Fruit fly (Drosophila melanogaster) whole organism, embryonic: ENCODE measurements around the gene CG8112.

Experiments used
- Abd-B ChIP-seq: fragments of 200-800 bp; sonication (Bioruptor generic); optimal IDR thresholded peaks from 2 replicates; lab custom pipeline; 2018; ENCODE audit warnings: missing biosample characterization, mild to moderate bottlenecking, missing genetic modification characterization, moderate library complexity
- Antp ChIP-seq: fragments of 200-800 bp; sonication (Bioruptor generic); optimal IDR thresholded peaks from 3 replicates; lab custom pipeline; 2016; ENCODE audit warnings: missing biosample characterization, missing genetic modification characterization
- B-H1 ChIP-seq: fragments of 200-800 bp; sonication (Bioruptor generic); IDR thresholded peaks from 3 replicates; pipeline ENCODE4 v1.3.6; 2022; ENCODE audit warnings: missing biosample characterization, missing genetic modification characterization
- CG1024 ChIP-seq: fragments of 200-800 bp; sonication (Bioruptor generic); IDR thresholded peaks from 2 replicates; pipeline ENCODE4 v1.3.6; 2022; ENCODE audit warnings: missing biosample characterization, missing genetic modification characterization
- CG10654 ChIP-seq: fragments of 200-800 bp; sonication (Bioruptor generic); optimal IDR thresholded peaks from 2 replicates; lab custom pipeline; 2016; ENCODE audit warnings: missing biosample characterization, missing genetic modification characterization
- CG11560 ChIP-seq: fragments of 200-800 bp; sonication (Bioruptor generic); IDR thresholded peaks from 3 replicates; pipeline ENCODE4 v1.3.6; 2022; ENCODE audit warnings: missing biosample characterization, missing genetic modification characterization
- CG12104 ChIP-seq: fragments of 200-800 bp; sonication (Bioruptor generic); optimal IDR thresholded peaks from 3 replicates; lab custom pipeline; 2016; ENCODE audit warnings: missing biosample characterization, missing genetic modification characterization
- CG12299 ChIP-seq: fragments of 200-800 bp; sonication (Bioruptor generic); optimal IDR thresholded peaks from 2 replicates; lab custom pipeline; 2018; ENCODE audit warnings: missing biosample characterization, mild to moderate bottlenecking, missing genetic modification characterization
- CG12391 ChIP-seq: fragments of 200-800 bp; sonication (Bioruptor generic); optimal IDR thresholded peaks from 3 replicates; lab custom pipeline; 2018; ENCODE audit warnings: missing biosample characterization, mild to moderate bottlenecking, missing genetic modification characterization, moderate library complexity
- CG12942 ChIP-seq: fragments of 200-800 bp; sonication (Bioruptor generic); optimal IDR thresholded peaks from 3 replicates; lab custom pipeline; 2016; ENCODE audit warnings: missing biosample characterization, missing genetic modification characterization
- CG13296 ChIP-seq: fragments of 200-800 bp; sonication (Bioruptor generic); optimal IDR thresholded peaks from 3 replicates; lab custom pipeline; 2018; ENCODE audit warnings: missing biosample characterization, mild to moderate bottlenecking, missing genetic modification characterization
- CG15479 ChIP-seq: fragments of 200-800 bp; sonication (Bioruptor generic); optimal IDR thresholded peaks from 3 replicates; lab custom pipeline; 2019; ENCODE audit warnings: missing biosample characterization, mild to moderate bottlenecking, missing genetic modification characterization, moderate library complexity
- CG1603 ChIP-seq: fragments of 200-800 bp; sonication (Bioruptor generic); optimal IDR thresholded peaks from 2 replicates; lab custom pipeline; 2019; ENCODE audit warnings: missing biosample characterization, mild to moderate bottlenecking, missing genetic modification characterization, moderate library complexity
- CG16813 ChIP-seq: fragments of 200-800 bp; sonication (Bioruptor generic); IDR thresholded peaks from 3 replicates; pipeline ENCODE4 v1.3.6; 2022; ENCODE audit warnings: missing biosample characterization, missing genetic modification characterization; ENCODE audit not compliant: partially characterized antibody
- CG17361 ChIP-seq: fragments of 200-800 bp; sonication (Bioruptor generic); IDR thresholded peaks from 3 replicates; pipeline ENCODE4 v1.3.6; 2022; ENCODE audit warnings: missing biosample characterization, missing genetic modification characterization
- CG17912 ChIP-seq: fragments of 200-800 bp; sonication (Bioruptor generic); optimal IDR thresholded peaks from 2 replicates; lab custom pipeline; 2018; ENCODE audit warnings: missing biosample characterization, mild to moderate bottlenecking, missing genetic modification characterization
- CG32532 ChIP-seq: fragments of 200-800 bp; sonication (Bioruptor generic); IDR thresholded peaks from 2 replicates; pipeline ENCODE4 v1.3.6; 2022; ENCODE audit warnings: missing biosample characterization, missing genetic modification characterization
- CG3281 ChIP-seq: fragments of 200-800 bp; sonication (Bioruptor generic); optimal IDR thresholded peaks from 3 replicates; lab custom pipeline; 2017; ENCODE audit warnings: missing biosample characterization, mild to moderate bottlenecking, missing genetic modification characterization
- CG5180 ChIP-seq: fragments of 200-800 bp; sonication (Bioruptor generic); optimal IDR thresholded peaks from 3 replicates; lab custom pipeline; 2017; ENCODE audit warnings: missing biosample characterization, missing genetic modification characterization, mild to moderate bottlenecking, moderate library complexity, missing genetic modification reagents
- CG5245 ChIP-seq: fragments of 200-800 bp; sonication (Bioruptor generic); optimal IDR thresholded peaks from 3 replicates; lab custom pipeline; 2016; ENCODE audit warnings: missing biosample characterization, missing genetic modification characterization
- CG6813 ChIP-seq: fragments of 200-800 bp; sonication (Bioruptor generic); optimal IDR thresholded peaks from 2 replicates; lab custom pipeline; 2017; ENCODE audit warnings: missing biosample characterization, missing genetic modification characterization, mild to moderate bottlenecking, moderate library complexity, missing genetic modification reagents
- CG7357 ChIP-seq: fragments of 200-800 bp; sonication (Bioruptor generic); IDR thresholded peaks from 3 replicates; pipeline ENCODE4 v1.3.6; 2022; ENCODE audit warnings: missing biosample characterization, missing genetic modification characterization
- CG7987 ChIP-seq: fragments of 200-800 bp; sonication (Bioruptor generic); optimal IDR thresholded peaks from 2 replicates; lab custom pipeline; 2018; ENCODE audit warnings: missing biosample characterization, mild to moderate bottlenecking, missing genetic modification characterization, moderate library complexity
- CG9876 ChIP-seq: fragments of 200-800 bp; sonication (Bioruptor generic); optimal IDR thresholded peaks from 2 replicates; lab custom pipeline; 2016; ENCODE audit warnings: missing biosample characterization, missing genetic modification characterization
- Dfd ChIP-seq, 2 experiments: fragments of >200 bp; optimal IDR thresholded peaks; 2 replicates each; lab custom pipeline; 2017; ENCODE audit warnings: missing biosample characterization in 2 of 2, missing genetic modification characterization in 2 of 2
- ERR ChIP-seq: fragments of 200-800 bp; sonication (Bioruptor generic); optimal IDR thresholded peaks from 2 replicates; lab custom pipeline; 2016; ENCODE audit warnings: missing biosample characterization, missing genetic modification characterization
- Gug ChIP-seq: fragments of 200-800 bp; sonication (Bioruptor generic); IDR thresholded peaks from 4 replicates; pipeline ENCODE4 v1.3.6; 2022; ENCODE audit warnings: missing biosample characterization, missing genetic modification characterization
- H15 ChIP-seq: fragments of 200-800 bp; sonication (Bioruptor generic); IDR thresholded peaks from 3 replicates; pipeline ENCODE4 v1.3.6; 2022; ENCODE audit warnings: missing biosample characterization, missing genetic modification characterization
- Hr39 ChIP-seq: fragments of >200 bp; optimal IDR thresholded peaks from 2 replicates; lab custom pipeline; 2017
- Hr78 ChIP-seq, 2 experiments: fragments of 200-800 bp in 1 of 2; fragments of >200 bp in 1 of 2; sonication (Bioruptor generic) in 1 of 2; optimal IDR thresholded peaks; 2 replicates each; lab custom pipeline; 2017 to 2019; ENCODE audit warnings: missing biosample characterization in 2 of 2, missing genetic modification characterization in 2 of 2, mild to moderate bottlenecking in 1 of 2, moderate library complexity in 1 of 2
- Hsf ChIP-seq: fragments of 200-800 bp; sonication (Bioruptor generic); optimal IDR thresholded peaks from 3 replicates; lab custom pipeline; 2016; ENCODE audit warnings: missing biosample characterization, missing genetic modification characterization
- Lhr ChIP-seq: fragments of 200-800 bp; sonication (Bioruptor generic); optimal IDR thresholded peaks from 3 replicates; lab custom pipeline; 2017; ENCODE audit warnings: mild to moderate bottlenecking, missing biosample characterization, missing genetic modification reagents, missing genetic modification characterization
- Sry-δ ChIP-seq: fragments of 200-800 bp; sonication (Bioruptor generic); optimal IDR thresholded peaks from 2 replicates; lab custom pipeline; 2016; ENCODE audit warnings: missing biosample characterization, missing genetic modification characterization
- amos ChIP-seq: fragments of 200-800 bp; sonication (Bioruptor generic); IDR thresholded peaks from 2 replicates; pipeline ENCODE4 v1.3.6; 2022; ENCODE audit warnings: missing biosample characterization, missing genetic modification characterization; ENCODE audit not compliant: partially characterized antibody
- bbx ChIP-seq: fragments of 200-800 bp; sonication (Bioruptor generic); IDR thresholded peaks from 2 replicates; pipeline ENCODE4 v1.3.6; 2022; ENCODE audit warnings: missing biosample characterization, missing genetic modification characterization; ENCODE audit not compliant: partially characterized antibody
- bowl ChIP-seq: fragments of 200-800 bp; sonication (Bioruptor generic); IDR thresholded peaks from 2 replicates; pipeline ENCODE4 v1.3.6; 2022; ENCODE audit warnings: missing biosample characterization, missing genetic modification characterization
- caup ChIP-seq: fragments of 200-800 bp; sonication (Bioruptor generic); optimal IDR thresholded peaks from 3 replicates; lab custom pipeline; 2017; ENCODE audit warnings: missing biosample characterization, mild to moderate bottlenecking, missing genetic modification characterization, moderate library complexity; ENCODE audit not compliant: severe bottlenecking
- croc ChIP-seq: fragments of 200-800 bp; sonication (Bioruptor generic); conservative IDR thresholded peaks from 3 replicates; pipeline ENCODE4 v1.3.6; 2022; ENCODE audit warnings: missing biosample characterization, missing genetic modification characterization
- dan ChIP-seq: fragments of 200-800 bp; sonication (Bioruptor generic); IDR thresholded peaks from 2 replicates; pipeline ENCODE4 v1.3.6; 2022; ENCODE audit warnings: missing biosample characterization, missing genetic modification characterization
- dati ChIP-seq: fragments of 200-800 bp; sonication (Bioruptor generic); IDR thresholded peaks from 2 replicates; pipeline ENCODE4 v1.3.6; 2022; ENCODE audit warnings: missing biosample characterization, missing genetic modification characterization
- insv ChIP-seq, 2 experiments: fragments of 200-800 bp; sonication (Bioruptor generic); optimal IDR thresholded peaks; 3 replicates each; lab custom pipeline; 2016 to 2018; ENCODE audit warnings: missing biosample characterization in 2 of 2, missing genetic modification characterization in 2 of 2
- kni ChIP-seq: fragments of 200-800 bp; sonication (Bioruptor generic); optimal IDR thresholded peaks from 3 replicates; lab custom pipeline; 2017; ENCODE audit warnings: mild to moderate bottlenecking, missing biosample characterization, missing genetic modification reagents, missing genetic modification characterization
- nau ChIP-seq: fragments of 200-800 bp; sonication (Bioruptor generic); optimal IDR thresholded peaks from 3 replicates; lab custom pipeline; 2017; ENCODE audit warnings: missing biosample characterization, mild to moderate bottlenecking, missing genetic modification characterization, missing genetic modification reagents
- pita ChIP-seq: fragments of 200-800 bp; sonication (Bioruptor generic); optimal IDR thresholded peaks from 2 replicates; lab custom pipeline; 2017; ENCODE audit warnings: missing biosample characterization, mild to moderate bottlenecking, missing genetic modification characterization
- prd ChIP-seq, 3 experiments: fragments of >200 bp in 2 of 3; fragments of 200-800 bp in 1 of 3; sonication (Bioruptor generic) in 1 of 3; optimal IDR thresholded peaks in 2 of 3; IDR thresholded peaks in 1 of 3; 2 replicates in 2 of 3; 3 replicates in 1 of 3; pipeline versions ENCODE4 v1.3.6 to Lab custom; 2017 to 2022; ENCODE audit warnings: missing biosample characterization in 1 of 3, missing genetic modification characterization in 1 of 3
- run ChIP-seq: fragments of 200-800 bp; sonication (Bioruptor generic); optimal IDR thresholded peaks from 3 replicates; lab custom pipeline; 2018; ENCODE audit warnings: missing biosample characterization, mild to moderate bottlenecking, missing genetic modification characterization
- slbo ChIP-seq: fragments of 200-800 bp; sonication (Bioruptor generic); IDR thresholded peaks from 2 replicates; pipeline ENCODE4 v1.3.6; 2022; ENCODE audit warnings: missing biosample characterization, missing genetic modification characterization
- ttk ChIP-seq: fragments of 200-800 bp; sonication (Bioruptor generic); IDR thresholded peaks from 2 replicates; pipeline ENCODE4 v2.1.2; 2022; ENCODE audit warnings: missing biosample characterization, missing genetic modification characterization
- vvl ChIP-seq: fragments of 200-800 bp; sonication (Bioruptor generic); IDR thresholded peaks from 2 replicates; pipeline ENCODE4 v1.3.6; 2022; ENCODE audit warnings: missing biosample characterization, missing genetic modification characterization

CG8112 gene

dm6 chr3R:8669029-8669707, 43.6 kb upstream of the CG8112 start (continued):
- TF ChIP-seq CG1024 (GFP tag; lab: Robert Waterston, UW) = peak; percentile 93
- TF ChIP-seq CG5245 = peak; percentile 97
- peak; percentile 99 for TF ChIP-seq vvl (GFP tag; lab: Robert Waterston, UW)
- TF ChIP-seq bbx (GFP tag; lab: Robert Waterston, UW) = peak; percentile 75
- TF ChIP-seq Abd-B = peak; percentile 93
- TF ChIP-seq CG6813 (GFP tag; lab: Kevin White, UChicago) = peak; percentile 99
- peak; percentile 97 for TF ChIP-seq ttk (GFP tag; lab: Robert Waterston, UW)
- TF ChIP-seq CG32532 (GFP tag; lab: Robert Waterston, UW) = peak; percentile 97
- peak; percentile 92 for TF ChIP-seq Gug (GFP tag; lab: Robert Waterston, UW)
- no peak for TF ChIP-seq prd (optimal IDR thresholded peaks at IDR 0.05; lab: Kevin White, UChicago)
- peak; percentile 97 for TF ChIP-seq prd (GFP tag; IDR thresholded peaks at IDR 0.05; lab: Robert Waterston, UW)
- TF ChIP-seq pita (GFP tag; lab: Kevin White, UChicago) = no peak
- peak; percentile 87 for TF ChIP-seq CG7357 (GFP tag; lab: Robert Waterston, UW)
- peak; percentile 97 for TF ChIP-seq run (tag; lab: Kevin White, UChicago)
- peak; percentile 96 for TF ChIP-seq CG10654
- TF ChIP-seq CG12942 (GFP tag; lab: Kevin White, UChicago) = peak; percentile 95
- TF ChIP-seq caup (GFP tag; lab: Kevin White, UChicago) = peak; percentile 98
- peak; percentile 53 to 81 for TF ChIP-seq insv (GFP tag; optimal IDR thresholded peaks at IDR 0.05; lab: Kevin White, UChicago)
- TF ChIP-seq B-H1 (GFP tag; lab: Robert Waterston, UW) = peak; percentile 95
- peak; percentile 99 for TF ChIP-seq CG12391 (tag; lab: Kevin White, UChicago)
- peak; percentile 98 for TF ChIP-seq Hsf (GFP tag; lab: Kevin White, UChicago)
- TF ChIP-seq amos (GFP tag; lab: Robert Waterston, UW) = peak; percentile 82
- TF ChIP-seq CG9876 = peak; percentile 86
- TF ChIP-seq ERR (GFP tag; lab: Kevin White, UChicago) = peak; percentile 96
- TF ChIP-seq croc = peak; percentile 90
- TF ChIP-seq H15 (GFP tag; lab: Robert Waterston, UW) = peak; percentile 95
- TF ChIP-seq CG5180 (GFP tag; lab: Kevin White, UChicago) = peak; percentile 90
- TF ChIP-seq CG17361 (GFP tag; lab: Robert Waterston, UW) = peak; percentile 93
- TF ChIP-seq Lhr = peak; percentile 94
- peak; percentile 87 for TF ChIP-seq dan
- TF ChIP-seq CG11560 = peak; percentile 84
- TF ChIP-seq CG7987 (GFP tag; lab: Kevin White, UChicago) = peak; percentile 96
- peak in 1 of 2 experiments; percentile 89 for TF ChIP-seq Hr78 (GFP tag; optimal IDR thresholded peaks at IDR 0.05; lab: Kevin White, UChicago)
- TF ChIP-seq bowl (GFP tag; lab: Robert Waterston, UW) = peak; percentile 91
- TF ChIP-seq kni (GFP tag; lab: Kevin White, UChicago) = peak; percentile 87
- TF ChIP-seq nau (GFP tag; lab: Kevin White, UChicago) = peak; percentile 98
- peak; percentile 96 for TF ChIP-seq CG12104 (GFP tag; lab: Kevin White, UChicago)
- peak; percentile 55 for TF ChIP-seq CG15479
- TF ChIP-seq CG3281 (GFP tag; lab: Kevin White, UChicago) = peak; percentile 99
- TF ChIP-seq CG1603 (tag; lab: Kevin White, UChicago) = peak; percentile 98
- TF ChIP-seq CG13296 (GFP tag; lab: Kevin White, UChicago) = peak; percentile 98
- peak; percentile 94 for TF ChIP-seq dati (GFP tag; lab: Robert Waterston, UW)
- peak; percentile 71 for TF ChIP-seq CG16813 (GFP tag; lab: Robert Waterston, UW)
- peak; percentile 96 for TF ChIP-seq Antp (GFP tag; lab: Kevin White, UChicago)
- peak; percentile 96 for TF ChIP-seq slbo (GFP tag; lab: Robert Waterston, UW)
- TF ChIP-seq Hr39 (lab: Kevin White, UChicago) = no peak
- TF ChIP-seq Dfd (GFP tag; optimal IDR thresholded peaks at IDR 0.05; lab: Kevin White, UChicago) = no peak
- peak; percentile 97 for TF ChIP-seq CG12299 (tag; lab: Kevin White, UChicago)
- TF ChIP-seq CG17912 = peak; percentile 84
- peak; percentile 77 for TF ChIP-seq Sry-δ
